Worm (Caenorhabditis elegans) whole organism, late embryonic: Measurements from ENCODE around the gene fipr-6.

Experiments
- ama-1 ChIP-seq: fragments of 150-350 bp; optimal IDR thresholded peaks from 2 replicates; lab custom pipeline; 2014
- ceh-24 ChIP-seq: sonication (generic microtip); optimal IDR thresholded peaks from 2 replicates; lab custom pipeline; 2016; ENCODE audit warnings: mild to moderate bottlenecking, missing genetic modification characterization, missing compliant biosample characterization
- ceh-9 ChIP-seq: sonication (generic microtip); optimal IDR thresholded peaks from 2 replicates; lab custom pipeline; 2016; ENCODE audit warnings: mild to moderate bottlenecking, missing genetic modification characterization, inconsistent platforms, missing compliant biosample characterization
- elt-2 ChIP-seq: sonication (generic microtip); optimal IDR thresholded peaks from 2 replicates; lab custom pipeline; 2016; ENCODE audit warnings: missing genetic modification reagents, missing genetic modification characterization, missing compliant biosample characterization
- fkh-10 ChIP-seq: fragments of 150-350 bp; optimal IDR thresholded peaks from 2 replicates; lab custom pipeline; 2014; ENCODE audit warnings: missing biosample characterization, missing genetic modification reagents, missing genetic modification characterization
- fkh-6 ChIP-seq: sonication (generic microtip); optimal IDR thresholded peaks from 2 replicates; lab custom pipeline; 2016; ENCODE audit warnings: missing genetic modification characterization, missing compliant biosample characterization
- gmeb-2 ChIP-seq: sonication (generic microtip); optimal IDR thresholded peaks from 2 replicates; lab custom pipeline; 2016; ENCODE audit warnings: missing genetic modification characterization, inconsistent platforms, missing compliant biosample characterization
- hlh-15 ChIP-seq: sonication (generic microtip); optimal IDR thresholded peaks from 2 replicates; lab custom pipeline; 2016; ENCODE audit warnings: missing genetic modification characterization, missing compliant biosample characterization
- hlh-6 ChIP-seq: sonication (generic microtip); optimal IDR thresholded peaks from 2 replicates; lab custom pipeline; 2016; ENCODE audit warnings: missing genotype, missing genetic modification characterization, missing compliant biosample characterization
- pha-4 ChIP-seq: fragments of 150-350 bp; optimal IDR thresholded peaks from 2 replicates; lab custom pipeline; 2018; ENCODE audit warnings: missing biosample characterization, missing genetic modification reagents, missing genetic modification characterization
- sdc-2 ChIP-seq: sonication (generic microtip); optimal IDR thresholded peaks from 2 replicates; lab custom pipeline; 2016; ENCODE audit warnings: missing genotype, missing genetic modification characterization, missing compliant biosample characterization

DNA sequence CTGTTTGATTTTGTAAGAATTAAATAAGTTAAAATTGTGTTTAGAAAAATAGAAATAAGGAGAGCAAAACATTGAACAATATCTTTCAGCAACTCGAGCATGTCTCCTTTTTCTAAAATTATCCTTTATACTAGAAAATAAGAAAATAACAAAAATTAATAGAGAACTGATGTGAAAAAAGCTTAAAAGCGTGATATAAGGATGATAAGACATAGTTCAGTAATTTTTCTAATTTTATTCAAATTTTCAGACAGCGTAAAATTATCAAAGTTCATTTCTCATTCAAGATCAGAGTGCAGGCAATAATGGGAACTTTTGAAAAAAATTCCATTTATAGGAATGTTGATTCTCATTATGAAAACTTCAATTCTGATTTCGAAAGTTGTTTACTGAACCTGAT, 2.3 kb downstream of the fipr-6 start, which contains the start of gene str-182:
- no peak for TF ChIP-seq hlh-6
- TF ChIP-seq gmeb-2 (tag; lab: Kevin White, UChicago): no peak
- no peak for TF ChIP-seq fkh-6 (tag; lab: Kevin White, UChicago)
- TF ChIP-seq ceh-9 (tag; lab: Kevin White, UChicago): no peak
- no peak for TF ChIP-seq ceh-24
- no peak for TF ChIP-seq sdc-2 (tag; lab: Kevin White, UChicago)
- TF ChIP-seq ama-1 (lab: Kevin White, UChicago): no peak
- no peak for TF ChIP-seq fkh-10 (GFP tag; lab: Kevin White, UChicago)
- no peak for TF ChIP-seq elt-2 (tag; lab: Kevin White, UChicago)
- no peak for TF ChIP-seq pha-4 (tag; lab: Kevin White, UChicago)
- TF ChIP-seq hlh-15 (tag; lab: Kevin White, UChicago): no peak
